Worm (Caenorhabditis elegans) whole organism, mixed stage, embryonic: ENCODE measurements around the gene Y47D7A.12.

Experiments used
- ceh-83 ChIP-seq: fragments of 200-800 bp; sonication (Bioruptor generic); optimal IDR thresholded peaks from 2 replicates; lab custom pipeline; 2018; ENCODE audit warnings: mild to moderate bottlenecking, missing genetic modification characterization, missing compliant biosample characterization
- ces-1 ChIP-seq: fragments of 150-350 bp; optimal IDR thresholded peaks from 2 replicates; lab custom pipeline; 2014; ENCODE audit warnings: missing biosample characterization, missing genetic modification reagents, missing genetic modification characterization
- elt-1 ChIP-seq: sonication (generic microtip); optimal IDR thresholded peaks from 2 replicates; lab custom pipeline; 2017; ENCODE audit warnings: missing genetic modification characterization, mild to moderate bottlenecking, missing compliant biosample characterization, antibody characterized with exemption, moderate library complexity, borderline replicate concordance; ENCODE audit not compliant: insufficient read depth
- elt-3 ChIP-seq: fragments of 150-350 bp; optimal IDR thresholded peaks from 2 replicates; lab custom pipeline; 2014; ENCODE audit warnings: missing biosample characterization, missing genetic modification characterization
- lin-13 ChIP-seq: fragments of 150-350 bp; optimal IDR thresholded peaks from 2 replicates; lab custom pipeline; 2014; ENCODE audit warnings: missing biosample characterization, missing genetic modification characterization
- mep-1 ChIP-seq: fragments of 150-350 bp; optimal IDR thresholded peaks from 2 replicates; lab custom pipeline; 2017; ENCODE audit warnings: missing biosample characterization, missing genetic modification reagents, missing genetic modification characterization, inconsistent platforms
- nhr-28 ChIP-seq: fragments of 150-350 bp; optimal IDR thresholded peaks from 2 replicates; lab custom pipeline; 2014; ENCODE audit warnings: missing biosample characterization, missing genetic modification characterization
- nhr-76 ChIP-seq: sonication (generic microtip); optimal IDR thresholded peaks from 2 replicates; lab custom pipeline; 2017; ENCODE audit warnings: missing biosample characterization, missing genetic modification characterization
- tbx-8 ChIP-seq: fragments of 200-800 bp; sonication (Bioruptor generic); optimal IDR thresholded peaks from 2 replicates; lab custom pipeline; 2018; ENCODE audit warnings: mild to moderate bottlenecking, missing genetic modification characterization, moderate library complexity, missing compliant biosample characterization
- unc-39 ChIP-seq: fragments of 150-350 bp; optimal IDR thresholded peaks from 2 replicates; lab custom pipeline; 2014; ENCODE audit warnings: missing biosample characterization, missing genetic modification characterization
- unc-62 ChIP-seq: fragments of 150-350 bp; optimal IDR thresholded peaks from 2 replicates; lab custom pipeline; 2014; ENCODE audit warnings: missing biosample characterization, missing genetic modification reagents, missing genetic modification characterization
- ztf-11 ChIP-seq: fragments of 150-350 bp; optimal IDR thresholded peaks from 2 replicates; lab custom pipeline; 2014; ENCODE audit warnings: missing biosample characterization, missing genetic modification characterization

DNA sequence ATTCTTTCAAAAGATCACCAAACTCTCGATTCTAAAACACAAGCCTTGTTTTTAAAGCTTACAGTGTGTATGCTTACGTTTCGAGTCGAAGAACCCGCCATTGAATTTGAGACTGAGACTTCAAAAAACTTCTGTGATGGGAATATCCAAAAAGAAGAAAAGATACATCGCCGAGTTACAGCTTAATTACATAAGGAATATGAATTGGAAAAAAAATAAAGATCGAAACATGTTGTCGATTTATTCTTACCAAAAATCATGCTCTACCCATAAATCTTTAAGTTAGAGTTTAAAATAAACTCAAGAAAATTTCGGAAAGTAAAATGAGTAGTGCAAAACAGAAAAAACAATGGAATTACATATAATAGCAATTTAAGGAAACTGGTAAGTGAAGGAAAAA is 43.3 kb downstream of the Y47D7A.12 start, which contains the start of gene F13A2.10:
- no peak for TF ChIP-seq unc-62 (GFP tag; lab: Kevin White, UChicago)
- no peak for TF ChIP-seq elt-3 (tag; lab: Kevin White, UChicago)
- no peak for TF ChIP-seq tbx-8 (GFP tag; lab: Kevin White, UChicago)
- no peak for TF ChIP-seq ceh-83 (GFP tag; lab: Kevin White, UChicago)
- no peak for TF ChIP-seq lin-13
- TF ChIP-seq unc-39 (tag; lab: Kevin White, UChicago), result no peak
- no peak for TF ChIP-seq nhr-76 (tag; lab: Kevin White, UChicago)
- TF ChIP-seq ztf-11 (tag; lab: Kevin White, UChicago), result no peak
- TF ChIP-seq nhr-28 (tag; lab: Kevin White, UChicago), result no peak
- no peak for TF ChIP-seq elt-1 (tag; lab: Kevin White, UChicago)
- no peak for TF ChIP-seq mep-1
- no peak for TF ChIP-seq ces-1 (GFP tag; lab: Kevin White, UChicago)
